Worm (Caenorhabditis elegans): Measurements from ENCODE around the gene Y47D3A.34.

The Y47D3A.34 gene

ce11 chrIII:11240776-11241175 is 6.1 kb upstream of the Y47D3A.34 start:
- no peak for TF ChIP-seq sptf-1 (tag; optimal IDR thresholded peaks at IDR 0.05)
- no peak for TF ChIP-seq lin-13 (tag; optimal IDR thresholded peaks at IDR 0.05)
- TF ChIP-seq nhr-76 (tag; optimal IDR thresholded peaks at IDR 0.05): no peak
- no peak for TF ChIP-seq elt-1 (tag; optimal IDR thresholded peaks at IDR 0.05; ENCODE audit: borderline replicate concordance, insufficient read depth)
- TF ChIP-seq lsy-2 (tag; optimal IDR thresholded peaks at IDR 0.05): no peak
- TF ChIP-seq M03D4.4 (tag; optimal IDR thresholded peaks at IDR 0.05): no peak
- no peak for TF ChIP-seq ham-2 (GFP tag; optimal IDR thresholded peaks at IDR 0.05)
- no peak for TF ChIP-seq flh-1 (GFP tag; optimal IDR thresholded peaks at IDR 0.05)
- TF ChIP-seq ces-1 (GFP tag; optimal IDR thresholded peaks at IDR 0.05): no peak

ce11 chrIII:11238790-11239189 is 4.1 kb upstream of the Y47D3A.34 start:
- TF ChIP-seq pha-4 (tag; optimal IDR thresholded peaks at IDR 0.05) (no peak), cnd-1 (tag; optimal IDR thresholded peaks at IDR 0.05) (no peak), flh-1 (GFP tag; optimal IDR thresholded peaks at IDR 0.05) (no peak), drap-1 (GFP tag; optimal IDR thresholded peaks at IDR 0.05) (no peak), nhr-76 (tag; optimal IDR thresholded peaks at IDR 0.05) (no peak), hlh-1 (tag; optimal IDR thresholded peaks at IDR 0.05) (no peak), nhr-2 (tag; optimal IDR thresholded peaks at IDR 0.05) (no peak), sem-2 (GFP tag; optimal IDR thresholded peaks at IDR 0.05) (no peak)

ce11 chrIII:11238309-11238708 is 3.6 kb upstream of the Y47D3A.34 start:
- no peak for TF ChIP-seq unc-62 (GFP tag; optimal IDR thresholded peaks at IDR 0.05)
- TF ChIP-seq nhr-2 (tag; optimal IDR thresholded peaks at IDR 0.05): no peak
- TF ChIP-seq nhr-237 (tag; optimal IDR thresholded peaks at IDR 0.05): no peak
- TF ChIP-seq hlh-1 (tag; optimal IDR thresholded peaks at IDR 0.05): no peak

ce11 chrIII:11237741-11238140 is 3.1 kb upstream of the Y47D3A.34 start:
- TF ChIP-seq unc-62 (GFP tag; optimal IDR thresholded peaks at IDR 0.05) (no peak), zip-8 (tag; optimal IDR thresholded peaks at IDR 0.05) (no peak), lsy-2 (tag; optimal IDR thresholded peaks at IDR 0.05) (no peak), M03D4.4 (tag; optimal IDR thresholded peaks at IDR 0.05) (no peak), unc-120 (tag; optimal IDR thresholded peaks at IDR 0.05; ENCODE audit: poor library complexity, severe bottlenecking) (no peak)

- TF ChIP-seq mab-5 (tag; optimal IDR thresholded peaks at IDR 0.05) (peak; percentile 15), nhr-76 (tag; optimal IDR thresholded peaks at IDR 0.05) (no peak), tbx-8 (GFP tag; optimal IDR thresholded peaks at IDR 0.05) (no peak), nhr-237 (tag; optimal IDR thresholded peaks at IDR 0.05) (no peak), snpc-4 (tag; optimal IDR thresholded peaks at IDR 0.05) (no peak), ham-2 (GFP tag; optimal IDR thresholded peaks at IDR 0.05) (no peak), nhr-12 (tag; optimal IDR thresholded peaks at IDR 0.05) (no peak), ceh-43 (GFP tag; optimal IDR thresholded peaks at IDR 0.05) (no peak), ceh-39 (tag; optimal IDR thresholded peaks at IDR 0.05) (no peak), M03D4.4 (tag; optimal IDR thresholded peaks at IDR 0.05) (peak; percentile 78), pha-4 (tag; optimal IDR thresholded peaks at IDR 0.05) (peak; percentile 44), ces-1 (GFP tag; optimal IDR thresholded peaks at IDR 0.05) (peak; percentile 8), nhr-2 (tag; optimal IDR thresholded peaks at IDR 0.05) (no peak), nhr-28 (tag; optimal IDR thresholded peaks at IDR 0.05) (no peak), ceh-83 (GFP tag; optimal IDR thresholded peaks at IDR 0.05) (peak; percentile 77), lin-32 (GFP tag; optimal IDR thresholded peaks at IDR 0.05) (no peak), mls-2 (tag; optimal IDR thresholded peaks at IDR 0.05) (peak; percentile 57), zip-8 (tag; optimal IDR thresholded peaks at IDR 0.05) (no peak), unc-62 (GFP tag; optimal IDR thresholded peaks at IDR 0.05) (no peak), unc-39 (tag; optimal IDR thresholded peaks at IDR 0.05) (no peak), unc-120 (tag; optimal IDR thresholded peaks at IDR 0.05; ENCODE audit: poor library complexity, severe bottlenecking) (peak; percentile 48), hlh-1 (tag; optimal IDR thresholded peaks at IDR 0.05) (peak; percentile 25), lin-13 (tag; optimal IDR thresholded peaks at IDR 0.05) (no peak), lsy-2 (tag; optimal IDR thresholded peaks at IDR 0.05) (peak; percentile 62), elt-3 (tag; optimal IDR thresholded peaks at IDR 0.05) (no peak), flh-1 (GFP tag; optimal IDR thresholded peaks at IDR 0.05) (no peak), bed-3 (GFP tag; optimal IDR thresholded peaks at IDR 0.05) (peak; percentile 11), blmp-1 (tag; optimal IDR thresholded peaks at IDR 0.05) (no peak), ztf-11 (tag; optimal IDR thresholded peaks at IDR 0.05) (no peak), elt-1 (tag; optimal IDR thresholded peaks at IDR 0.05; ENCODE audit: borderline replicate concordance, insufficient read depth) (no peak), drap-1 (GFP tag; optimal IDR thresholded peaks at IDR 0.05) (no peak), mep-1 (tag; optimal IDR thresholded peaks at IDR 0.05) (peak; percentile 51), sem-2 (GFP tag; optimal IDR thresholded peaks at IDR 0.05) (no peak), sptf-1 (tag; optimal IDR thresholded peaks at IDR 0.05) (peak; percentile 69), cnd-1 (tag; optimal IDR thresholded peaks at IDR 0.05) (no peak)
Observed at ce11 chrIII:11236788-11237187, 2.1 kb upstream of the Y47D3A.34 start, which contains the start of the genes Y47D3A.14 and aakb-2. TSS of gene Y47D3A.14 (minus strand) at chrIII:11236868. TSS of gene aakb-2 (plus strand) at chrIII:11237143.
